Fruit fly (Drosophila melanogaster) whole organism, embryonic: Measurements from ENCODE around the gene CG31109.

ENCODE experiments used
- Awh ChIP-seq: fragments of 200-800 bp; sonication (Bioruptor generic); IDR thresholded peaks from 2 replicates; pipeline ENCODE4, ENCODE4 v1.3.6; 2022; ENCODE audit warnings: missing biosample characterization, missing genetic modification characterization
- C15 ChIP-seq: fragments of 200-800 bp; sonication (Bioruptor generic); IDR thresholded peaks from 3 replicates; pipeline ENCODE4 v1.3.6; 2022; ENCODE audit warnings: missing biosample characterization, missing genetic modification characterization
- CG12155 ChIP-seq: fragments of 200-800 bp; sonication (Bioruptor generic); optimal IDR thresholded peaks from 3 replicates; lab custom pipeline; 2016; ENCODE audit warnings: missing biosample characterization, missing genetic modification characterization
- CG12744 ChIP-seq: fragments of 200-800 bp; sonication (Bioruptor generic); optimal IDR thresholded peaks from 2 replicates; lab custom pipeline; 2016; ENCODE audit warnings: missing biosample characterization, missing genetic modification characterization
- CG14710 ChIP-seq: fragments of 200-800 bp; sonication (Bioruptor generic); optimal IDR thresholded peaks from 3 replicates; lab custom pipeline; 2019; ENCODE audit warnings: missing biosample characterization, mild to moderate bottlenecking, missing genetic modification characterization, moderate library complexity
- CG15514 ChIP-seq: fragments of 200-800 bp; sonication (Bioruptor generic); optimal IDR thresholded peaks from 3 replicates; lab custom pipeline; 2017; ENCODE audit warnings: missing biosample characterization, missing genetic modification characterization, mild to moderate bottlenecking, moderate library complexity, missing genetic modification reagents
- CG1603 ChIP-seq: fragments of 200-800 bp; sonication (Bioruptor generic); optimal IDR thresholded peaks from 2 replicates; lab custom pipeline; 2019; ENCODE audit warnings: missing biosample characterization, mild to moderate bottlenecking, missing genetic modification characterization, moderate library complexity
- CG16863 ChIP-seq: fragments of 200-800 bp; sonication (Bioruptor generic); optimal IDR thresholded peaks from 3 replicates; lab custom pipeline; 2016; ENCODE audit warnings: missing biosample characterization, missing genetic modification characterization
- CG17912 ChIP-seq: fragments of 200-800 bp; sonication (Bioruptor generic); optimal IDR thresholded peaks from 2 replicates; lab custom pipeline; 2018; ENCODE audit warnings: missing biosample characterization, mild to moderate bottlenecking, missing genetic modification characterization
- CG18619 ChIP-seq: fragments of 200-800 bp; sonication (Bioruptor generic); optimal IDR thresholded peaks from 3 replicates; lab custom pipeline; 2017; ENCODE audit warnings: missing biosample characterization, mild to moderate bottlenecking, missing genetic modification characterization
- CG30020 ChIP-seq: fragments of 200-800 bp; optimal IDR thresholded peaks from 2 replicates; lab custom pipeline; 2019; ENCODE audit warnings: missing biosample characterization, mild to moderate bottlenecking, missing genetic modification characterization, moderate library complexity
- CG3065 ChIP-seq: fragments of 200-800 bp; sonication (Bioruptor generic); optimal IDR thresholded peaks from 2 replicates; lab custom pipeline; 2016; ENCODE audit warnings: missing biosample characterization, missing genetic modification characterization
- CG31388 ChIP-seq: fragments of 200-800 bp; sonication (Bioruptor generic); optimal IDR thresholded peaks from 2 replicates; lab custom pipeline; 2016; ENCODE audit warnings: missing biosample characterization, missing genetic modification characterization
- CG34376 ChIP-seq: fragments of 200-800 bp; sonication (Bioruptor generic); optimal IDR thresholded peaks from 2 replicates; lab custom pipeline; 2018; ENCODE audit warnings: missing biosample characterization, mild to moderate bottlenecking, missing genetic modification characterization
- CG3995 ChIP-seq: fragments of 200-800 bp; sonication (Bioruptor generic); optimal IDR thresholded peaks from 3 replicates; lab custom pipeline; 2016; ENCODE audit warnings: missing biosample characterization, missing genetic modification characterization
- CG5245 ChIP-seq: fragments of 200-800 bp; sonication (Bioruptor generic); optimal IDR thresholded peaks from 3 replicates; lab custom pipeline; 2016; ENCODE audit warnings: missing biosample characterization, missing genetic modification characterization
- CG7786 ChIP-seq: fragments of 200-800 bp; sonication (Bioruptor generic); optimal IDR thresholded peaks from 2 replicates; lab custom pipeline; 2016; ENCODE audit warnings: missing biosample characterization, missing genetic modification characterization
- CG7987 ChIP-seq: fragments of 200-800 bp; sonication (Bioruptor generic); optimal IDR thresholded peaks from 2 replicates; lab custom pipeline; 2018; ENCODE audit warnings: missing biosample characterization, mild to moderate bottlenecking, missing genetic modification characterization, moderate library complexity
- D ChIP-seq, 2 experiments: fragments of 200-800 bp in 1 of 2; fragments of >200 bp in 1 of 2; sonication (Bioruptor generic) in 1 of 2; optimal IDR thresholded peaks; 2 replicates in 1 of 2; 3 replicates in 1 of 2; lab custom pipeline; 2017; ENCODE audit warnings: mild to moderate bottlenecking in 1 of 2, missing biosample characterization in 1 of 2, missing genetic modification characterization in 1 of 2, missing genetic modification reagents in 1 of 2
- Dp ChIP-seq: fragments of 200-800 bp; sonication (Bioruptor generic); optimal IDR thresholded peaks from 2 replicates; lab custom pipeline; 2018; ENCODE audit warnings: missing biosample characterization, mild to moderate bottlenecking, missing genetic modification characterization, moderate library complexity
- E2f2 ChIP-seq: fragments of 200-800 bp; sonication (Bioruptor generic); IDR thresholded peaks from 2 replicates; pipeline ENCODE4 v1.3.6; 2022; ENCODE audit warnings: missing biosample characterization, missing genetic modification characterization
- H2.0 ChIP-seq: fragments of 200-800 bp; sonication (Bioruptor generic); IDR thresholded peaks from 2 replicates; pipeline ENCODE4 v1.3.6; 2022; ENCODE audit warnings: missing biosample characterization, missing genetic modification characterization
- HLH54F ChIP-seq: fragments of 200-800 bp; sonication (Bioruptor generic); optimal IDR thresholded peaks from 3 replicates; lab custom pipeline; 2016; ENCODE audit warnings: missing biosample characterization, missing genetic modification characterization
- Jarid2 ChIP-seq: fragments of 200-800 bp; sonication (Bioruptor generic); optimal IDR thresholded peaks from 3 replicates; lab custom pipeline; 2017; ENCODE audit warnings: mild to moderate bottlenecking, missing biosample characterization, missing genetic modification reagents, missing genetic modification characterization
- Mad ChIP-seq: fragments of 200-800 bp; sonication (Bioruptor generic); optimal IDR thresholded peaks from 2 replicates; lab custom pipeline; 2016; ENCODE audit warnings: missing biosample characterization, missing genetic modification characterization
- Meics ChIP-seq: fragments of 200-800 bp; sonication (Bioruptor generic); optimal IDR thresholded peaks from 2 replicates; lab custom pipeline; 2017; ENCODE audit warnings: missing biosample characterization, mild to moderate bottlenecking, missing genetic modification characterization
- Myb ChIP-seq: fragments of 200-800 bp; sonication (Bioruptor generic); optimal IDR thresholded peaks from 2 replicates; lab custom pipeline; 2016; ENCODE audit warnings: missing biosample characterization, missing genetic modification characterization
- NC2α ChIP-seq: fragments of 200-800 bp; sonication (Bioruptor generic); optimal IDR thresholded peaks from 2 replicates; lab custom pipeline; 2016; ENCODE audit warnings: missing biosample characterization, missing genetic modification characterization
- Side ChIP-seq: fragments of 200-800 bp; sonication (Bioruptor generic); optimal IDR thresholded peaks from 2 replicates; lab custom pipeline; 2016; ENCODE audit warnings: missing biosample characterization, missing genetic modification characterization
- Sin3A ChIP-seq: fragments of >200 bp; optimal IDR thresholded peaks from 2 replicates; lab custom pipeline; 2018
- bowl ChIP-seq: fragments of 200-800 bp; sonication (Bioruptor generic); IDR thresholded peaks from 2 replicates; pipeline ENCODE4 v1.3.6; 2022; ENCODE audit warnings: missing biosample characterization, missing genetic modification characterization
- cad ChIP-seq: fragments of >200 bp; optimal IDR thresholded peaks from 2 replicates; lab custom pipeline; 2017; ENCODE audit warnings: missing biosample characterization, missing genetic modification characterization
- chn ChIP-seq: fragments of 200-800 bp; sonication (Bioruptor generic); optimal IDR thresholded peaks from 2 replicates; lab custom pipeline; 2016; ENCODE audit warnings: missing biosample characterization, missing genetic modification characterization
- dm ChIP-seq: fragments of 200-800 bp; sonication (Bioruptor generic); optimal IDR thresholded peaks from 3 replicates; lab custom pipeline; 2016; ENCODE audit warnings: missing biosample characterization, missing genetic modification characterization
- esg ChIP-seq: fragments of 200-800 bp; sonication (Bioruptor generic); conservative IDR thresholded peaks from 2 replicates; pipeline ENCODE4 v1.3.6; 2022; ENCODE audit warnings: missing biosample characterization, missing genetic modification characterization
- fd102C ChIP-seq: fragments of 200-800 bp; sonication (Bioruptor generic); optimal IDR thresholded peaks from 2 replicates; lab custom pipeline; 2018; ENCODE audit warnings: missing biosample characterization, mild to moderate bottlenecking, missing genetic modification characterization, moderate library complexity
- fd64A ChIP-seq: fragments of 200-800 bp; sonication (Bioruptor generic); optimal IDR thresholded peaks from 3 replicates; lab custom pipeline; 2018; ENCODE audit warnings: missing biosample characterization, mild to moderate bottlenecking, missing genetic modification characterization
- gcm ChIP-seq: fragments of 200-800 bp; sonication (Bioruptor generic); optimal IDR thresholded peaks from 2 replicates; lab custom pipeline; 2019; ENCODE audit warnings: missing biosample characterization, mild to moderate bottlenecking, missing genetic modification characterization, moderate library complexity
- gfzf ChIP-seq: fragments of 200-800 bp; sonication (Bioruptor generic); optimal IDR thresholded peaks from 2 replicates; lab custom pipeline; 2016; ENCODE audit warnings: missing biosample characterization, mild to moderate bottlenecking, missing genetic modification characterization, moderate library complexity
- inv ChIP-seq: fragments of 200-800 bp; sonication (Bioruptor generic); IDR thresholded peaks from 2 replicates; pipeline ENCODE4 v1.3.6; 2022; ENCODE audit warnings: missing biosample characterization, missing genetic modification characterization; ENCODE audit not compliant: partially characterized antibody
- jigr1 ChIP-seq: fragments of 200-800 bp; sonication (Bioruptor generic); IDR thresholded peaks from 3 replicates; pipeline ENCODE4 v1.3.6; 2022; ENCODE audit warnings: missing biosample characterization, missing genetic modification characterization
- klu ChIP-seq: fragments of 200-800 bp; sonication (Bioruptor generic); IDR thresholded peaks from 2 replicates; pipeline ENCODE4 v1.3.6; 2022; ENCODE audit warnings: missing biosample characterization, missing genetic modification characterization
- lab ChIP-seq: fragments of 200-800 bp; sonication (Bioruptor generic); optimal IDR thresholded peaks from 3 replicates; lab custom pipeline; 2017; ENCODE audit warnings: missing biosample characterization, missing genetic modification characterization, mild to moderate bottlenecking, moderate library complexity, missing genetic modification reagents
- pfk ChIP-seq: fragments of 200-800 bp; sonication (Bioruptor generic); optimal IDR thresholded peaks from 2 replicates; lab custom pipeline; 2018; ENCODE audit warnings: missing biosample characterization, mild to moderate bottlenecking, missing genetic modification characterization, moderate library complexity
- phol ChIP-seq: fragments of 200-800 bp; sonication (Bioruptor generic); optimal IDR thresholded peaks from 3 replicates; lab custom pipeline; 2018; ENCODE audit warnings: missing biosample characterization, mild to moderate bottlenecking, missing genetic modification characterization, moderate library complexity
- pzg ChIP-seq: fragments of 200-800 bp; sonication (Bioruptor generic); optimal IDR thresholded peaks from 3 replicates; lab custom pipeline; 2018; ENCODE audit warnings: missing biosample characterization, mild to moderate bottlenecking, missing genetic modification characterization, moderate library complexity
- sob ChIP-seq: fragments of 200-800 bp; sonication (Bioruptor generic); IDR thresholded peaks from 2 replicates; pipeline ENCODE4 v1.3.6; 2022; ENCODE audit warnings: missing biosample characterization, missing genetic modification characterization
- tin ChIP-seq: fragments of 200-800 bp; sonication (Bioruptor generic); optimal IDR thresholded peaks from 3 replicates; lab custom pipeline; 2016; ENCODE audit warnings: missing biosample characterization, missing genetic modification characterization
- usp ChIP-seq: fragments of >200 bp; optimal IDR thresholded peaks from 2 replicates; lab custom pipeline; 2017; ENCODE audit warnings: missing biosample characterization, missing genetic modification characterization
- vvl ChIP-seq: fragments of 200-800 bp; sonication (Bioruptor generic); IDR thresholded peaks from 2 replicates; pipeline ENCODE4 v1.3.6; 2022; ENCODE audit warnings: missing biosample characterization, missing genetic modification characterization
- wek ChIP-seq: fragments of 200-800 bp; sonication (Bioruptor generic); optimal IDR thresholded peaks from 3 replicates; lab custom pipeline; 2018; ENCODE audit warnings: missing biosample characterization, mild to moderate bottlenecking, missing genetic modification characterization, moderate library complexity
- zfh1 ChIP-seq: fragments of 200-800 bp; sonication (Bioruptor generic); IDR thresholded peaks from 3 replicates; pipeline ENCODE4 v1.3.6; 2022; ENCODE audit warnings: missing biosample characterization, missing genetic modification characterization

The CG31109 gene

DNA sequence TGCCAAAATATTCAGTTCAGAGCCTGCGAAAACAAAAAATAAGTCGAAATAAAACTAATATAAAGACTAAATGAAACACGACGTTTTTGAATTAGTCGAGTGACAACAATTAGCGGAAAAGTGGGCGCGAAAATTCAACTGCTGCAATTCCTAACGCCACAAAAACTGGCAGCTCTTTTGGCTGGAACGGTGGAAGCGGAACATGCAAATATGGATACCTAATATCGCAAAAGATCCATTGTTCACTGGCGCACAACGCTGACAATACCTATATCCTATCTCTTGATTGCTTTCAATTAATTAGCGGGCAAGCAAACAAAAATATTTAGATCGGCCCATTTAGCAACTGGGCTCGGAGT is 5.1 kb downstream of the CG31109 start, which contains the start of gene CG11791:
CG11791 (plus strand) TSS at position 234 of the 359 bp plus-strand sequence.
- TF ChIP-seq CG34376 (GFP tag; lab: Kevin White, UChicago) (no peak), sob (GFP tag; lab: Robert Waterston, UW) (no peak), tin (GFP tag; lab: Kevin White, UChicago) (no peak), Meics (GFP tag; lab: Kevin White, UChicago) (no peak), CG15514 (GFP tag; lab: Kevin White, UChicago) (peak; percentile 29), pzg (GFP tag; lab: Kevin White, UChicago) (peak; percentile 28), lab (GFP tag; lab: Kevin White, UChicago) (no peak), gfzf (GFP tag; lab: Kevin White, UChicago) (peak; percentile 65), klu (GFP tag; lab: Robert Waterston, UW) (no peak), CG12155 (GFP tag; lab: Kevin White, UChicago) (no peak), vvl (GFP tag; lab: Robert Waterston, UW) (no peak), CG5245 (GFP tag; lab: Kevin White, UChicago) (no peak), CG16863 (GFP tag; lab: Kevin White, UChicago) (no peak), H2.0 (GFP tag; lab: Robert Waterston, UW) (no peak), CG17912 (GFP tag; lab: Kevin White, UChicago) (no peak), Jarid2 (GFP tag; lab: Kevin White, UChicago) (no peak), pfk (GFP tag; lab: Kevin White, UChicago) (peak; percentile 95), CG14710 (tag; lab: Kevin White, UChicago) (no peak), D (optimal IDR thresholded peaks at IDR 0.05; lab: Kevin White, UChicago) (no peak), D (GFP tag; optimal IDR thresholded peaks at IDR 0.05; lab: Kevin White, UChicago) (no peak), esg (GFP tag; lab: Robert Waterston, UW) (no peak), CG12744 (GFP tag; lab: Kevin White, UChicago) (no peak), chn (no peak), NC2α (GFP tag; lab: Kevin White, UChicago) (no peak), CG3065 (GFP tag; lab: Kevin White, UChicago) (no peak), bowl (GFP tag; lab: Robert Waterston, UW) (no peak), CG1603 (peak; percentile 95), usp (GFP tag; lab: Kevin White, UChicago) (no peak), HLH54F (peak; percentile 1), Sin3A (lab: Kevin White, UChicago) (peak; percentile 17), CG7987 (GFP tag; lab: Kevin White, UChicago) (no peak), wek (GFP tag; lab: Kevin White, UChicago) (no peak), Side (GFP tag; lab: Kevin White, UChicago) (no peak), Awh (no peak), E2f2 (GFP tag; lab: Robert Waterston, UW) (no peak), Dp (GFP tag; lab: Kevin White, UChicago) (peak; percentile 71), CG7786 (no peak), cad (GFP tag; lab: Kevin White, UChicago) (no peak), Mad (no peak), CG31388 (GFP tag; lab: Kevin White, UChicago) (no peak), dm (GFP tag; lab: Kevin White, UChicago) (no peak), zfh1 (GFP tag; lab: Robert Waterston, UW) (no peak), fd102C (GFP tag; lab: Kevin White, UChicago) (no peak), Myb (GFP tag; lab: Kevin White, UChicago) (peak; percentile 43), fd64A (GFP tag; lab: Kevin White, UChicago) (no peak), CG18619 (no peak), phol (peak; percentile 6), inv (no peak), gcm (no peak), C15 (GFP tag; lab: Robert Waterston, UW) (no peak), CG3995 (GFP tag; lab: Kevin White, UChicago) (peak; percentile 83), jigr1 (no peak), CG30020 (tag; lab: Kevin White, UChicago) (peak; percentile 36)
